Fruit fly (Drosophila melanogaster) S2 (cell line): ENCODE data around the gene B9d1.

ENCODE experiments used
- CG8478 ChIP-seq: fragments of >200 bp; optimal IDR thresholded peaks from 2 replicates; lab custom pipeline; 2018
- CTCF ChIP-seq, 2 experiments: fragments of >200 bp; optimal IDR thresholded peaks; 2 replicates each; lab custom pipeline; 2018

DNA sequence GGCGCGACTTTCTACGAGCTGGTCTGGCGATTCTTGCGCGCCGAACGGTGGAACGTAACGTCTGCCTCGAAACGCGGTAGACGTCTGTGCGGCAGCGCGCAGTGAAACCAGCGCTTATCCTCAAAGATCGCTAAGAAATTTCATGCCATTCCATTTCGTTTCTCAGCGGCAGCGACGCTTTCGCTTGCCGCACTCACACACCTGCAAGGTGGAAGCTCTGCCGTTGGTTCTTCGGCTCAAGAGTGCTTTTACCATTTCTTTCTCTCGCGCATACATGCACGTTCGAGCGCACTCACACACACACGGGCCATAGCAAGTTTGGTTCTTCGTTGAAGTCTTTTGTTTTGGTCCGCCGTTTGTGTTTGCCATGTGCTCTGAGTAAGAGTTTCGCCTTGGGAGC, 47.0 kb upstream of the B9d1 start, which contains the start of gene CG6118:
- TF ChIP-seq CG8478 (no peak), CTCF (optimal IDR thresholded peaks at IDR 0.05; lab: Kevin White, UChicago) (no peak)
